Worm (Caenorhabditis elegans) whole organism, mixed stage, embryonic: ENCODE results near the gene clh-3.

Experiments
- M03D4.4 ChIP-seq: sonication (generic microtip); optimal IDR thresholded peaks from 2 replicates; lab custom pipeline; 2017; ENCODE audit warnings: mild to moderate bottlenecking, missing genetic modification characterization, missing compliant biosample characterization
- bed-3 ChIP-seq: fragments of 200-800 bp; sonication (Bioruptor generic); optimal IDR thresholded peaks from 3 replicates; lab custom pipeline; 2018; ENCODE audit warnings: mild to moderate bottlenecking, missing genetic modification characterization, moderate library complexity, missing compliant biosample characterization
- blmp-1 ChIP-seq: fragments of 150-350 bp; optimal IDR thresholded peaks from 2 replicates; lab custom pipeline; 2014; ENCODE audit warnings: missing biosample characterization, missing genetic modification characterization
- ceh-39 ChIP-seq: fragments of 150-350 bp; optimal IDR thresholded peaks from 2 replicates; lab custom pipeline; 2014; ENCODE audit warnings: missing biosample characterization, missing genetic modification characterization
- ceh-83 ChIP-seq: fragments of 200-800 bp; sonication (Bioruptor generic); optimal IDR thresholded peaks from 2 replicates; lab custom pipeline; 2018; ENCODE audit warnings: mild to moderate bottlenecking, missing genetic modification characterization, missing compliant biosample characterization
- ces-1 ChIP-seq: fragments of 150-350 bp; optimal IDR thresholded peaks from 2 replicates; lab custom pipeline; 2014; ENCODE audit warnings: missing biosample characterization, missing genetic modification reagents, missing genetic modification characterization
- cnd-1 ChIP-seq: fragments of 200-800 bp; sonication (Bioruptor generic); optimal IDR thresholded peaks from 2 replicates; lab custom pipeline; 2018; ENCODE audit warnings: mild to moderate bottlenecking, missing genetic modification characterization, missing compliant biosample characterization
- drap-1 ChIP-seq: fragments of 200-800 bp; sonication (Bioruptor generic); optimal IDR thresholded peaks from 3 replicates; lab custom pipeline; 2018; ENCODE audit warnings: mild to moderate bottlenecking, missing genetic modification characterization, missing compliant biosample characterization
- elt-1 ChIP-seq: sonication (generic microtip); optimal IDR thresholded peaks from 2 replicates; lab custom pipeline; 2017; ENCODE audit warnings: missing genetic modification characterization, mild to moderate bottlenecking, missing compliant biosample characterization, antibody characterized with exemption, moderate library complexity, borderline replicate concordance; ENCODE audit not compliant: insufficient read depth
- elt-3 ChIP-seq: fragments of 150-350 bp; optimal IDR thresholded peaks from 2 replicates; lab custom pipeline; 2014; ENCODE audit warnings: missing biosample characterization, missing genetic modification characterization
- flh-1 ChIP-seq: fragments of 200-800 bp; sonication (Bioruptor generic); optimal IDR thresholded peaks from 2 replicates; lab custom pipeline; 2018; ENCODE audit warnings: mild to moderate bottlenecking, missing genetic modification characterization, moderate library complexity, missing compliant biosample characterization
- hlh-1 ChIP-seq: fragments of 150-350 bp; optimal IDR thresholded peaks from 2 replicates; lab custom pipeline; 2014; ENCODE audit warnings: missing biosample characterization, missing genetic modification reagents, missing genetic modification characterization
- lin-13 ChIP-seq: fragments of 150-350 bp; optimal IDR thresholded peaks from 2 replicates; lab custom pipeline; 2014; ENCODE audit warnings: missing biosample characterization, missing genetic modification characterization
- lin-32 ChIP-seq: fragments of 200-800 bp; sonication (Bioruptor generic); optimal IDR thresholded peaks from 2 replicates; lab custom pipeline; 2018; ENCODE audit warnings: mild to moderate bottlenecking, missing genetic modification characterization, missing compliant biosample characterization
- lsy-2 ChIP-seq: fragments of 150-350 bp; optimal IDR thresholded peaks from 2 replicates; lab custom pipeline; 2014; ENCODE audit warnings: missing biosample characterization, missing genetic modification characterization
- mab-5 ChIP-seq: fragments of 150-350 bp; optimal IDR thresholded peaks from 2 replicates; lab custom pipeline; 2014; ENCODE audit warnings: missing biosample characterization, missing genetic modification characterization
- mls-2 ChIP-seq: sonication (generic microtip); optimal IDR thresholded peaks from 2 replicates; lab custom pipeline; 2016; ENCODE audit warnings: mild to moderate bottlenecking, missing genetic modification characterization, moderate library complexity, missing compliant biosample characterization
- nhr-12 ChIP-seq: fragments of 150-350 bp; optimal IDR thresholded peaks from 2 replicates; lab custom pipeline; 2014; ENCODE audit warnings: missing biosample characterization, missing genetic modification characterization
- nhr-2 ChIP-seq: fragments of 150-350 bp; optimal IDR thresholded peaks from 2 replicates; lab custom pipeline; 2014; ENCODE audit warnings: missing biosample characterization, missing genetic modification characterization
- nhr-237 ChIP-seq: fragments of 150-350 bp; optimal IDR thresholded peaks from 2 replicates; lab custom pipeline; 2014; ENCODE audit warnings: missing biosample characterization, missing genetic modification characterization
- nhr-28 ChIP-seq: fragments of 150-350 bp; optimal IDR thresholded peaks from 2 replicates; lab custom pipeline; 2014; ENCODE audit warnings: missing biosample characterization, missing genetic modification characterization
- nhr-76 ChIP-seq: sonication (generic microtip); optimal IDR thresholded peaks from 2 replicates; lab custom pipeline; 2017; ENCODE audit warnings: missing biosample characterization, missing genetic modification characterization
- pha-4 ChIP-seq: fragments of 150-350 bp; optimal IDR thresholded peaks from 2 replicates; lab custom pipeline; 2018; ENCODE audit warnings: missing biosample characterization, missing genetic modification reagents, missing genetic modification characterization
- sem-2 ChIP-seq: fragments of 200-800 bp; sonication (Bioruptor generic); optimal IDR thresholded peaks from 2 replicates; lab custom pipeline; 2018; ENCODE audit warnings: mild to moderate bottlenecking, missing genetic modification characterization, missing compliant biosample characterization
- snpc-4 ChIP-seq: fragments of 150-350 bp; optimal IDR thresholded peaks from 2 replicates; lab custom pipeline; 2014; ENCODE audit warnings: missing biosample characterization, missing genetic modification characterization
- tbx-8 ChIP-seq: fragments of 200-800 bp; sonication (Bioruptor generic); optimal IDR thresholded peaks from 2 replicates; lab custom pipeline; 2018; ENCODE audit warnings: mild to moderate bottlenecking, missing genetic modification characterization, moderate library complexity, missing compliant biosample characterization
- unc-120 ChIP-seq: sonication (generic microtip); optimal IDR thresholded peaks from 2 replicates; lab custom pipeline; 2017; ENCODE audit warnings: missing genetic modification characterization, missing compliant biosample characterization; ENCODE audit not compliant: poor library complexity, severe bottlenecking
- unc-39 ChIP-seq: fragments of 150-350 bp; optimal IDR thresholded peaks from 2 replicates; lab custom pipeline; 2014; ENCODE audit warnings: missing biosample characterization, missing genetic modification characterization
- unc-62 ChIP-seq: fragments of 150-350 bp; optimal IDR thresholded peaks from 2 replicates; lab custom pipeline; 2014; ENCODE audit warnings: missing biosample characterization, missing genetic modification reagents, missing genetic modification characterization
- zip-8 ChIP-seq: fragments of 150-350 bp; optimal IDR thresholded peaks from 2 replicates; lab custom pipeline; 2014; ENCODE audit warnings: missing biosample characterization, missing genetic modification characterization
- ztf-11 ChIP-seq: fragments of 150-350 bp; optimal IDR thresholded peaks from 2 replicates; lab custom pipeline; 2014; ENCODE audit warnings: missing biosample characterization, missing genetic modification characterization

Gene clh-3

ce11 chrII:7196040-7196439 is 29.7 kb downstream of the clh-3 start, which contains the start of gene maoc-1:
Gene maoc-1 (plus strand): TSS chrII:7196276.
- no peak for TF ChIP-seq elt-3 (tag; lab: Kevin White, UChicago)
- TF ChIP-seq nhr-237 (tag; lab: Kevin White, UChicago), result no peak
- TF ChIP-seq unc-39 (tag; lab: Kevin White, UChicago), result no peak
- no peak for TF ChIP-seq blmp-1 (tag; lab: Kevin White, UChicago)
- no peak for TF ChIP-seq lin-13 (tag; lab: Kevin White, UChicago)
- TF ChIP-seq pha-4 (tag; lab: Kevin White, UChicago), result no peak
- TF ChIP-seq sem-2 (GFP tag; lab: Kevin White, UChicago), result no peak
- TF ChIP-seq flh-1 (GFP tag; lab: Kevin White, UChicago), result no peak
- TF ChIP-seq drap-1 (GFP tag; lab: Kevin White, UChicago), result no peak
- TF ChIP-seq snpc-4 (tag; lab: Kevin White, UChicago), result no peak
- TF ChIP-seq nhr-76, result no peak
- TF ChIP-seq mab-5 (tag; lab: Kevin White, UChicago), result no peak

ce11 chrII:7195541-7195940 is 30.2 kb downstream of the clh-3 start, which contains the start of gene acdh-12:
Gene acdh-12 (minus strand): TSS chrII:7195641.
- TF ChIP-seq hlh-1 (tag; lab: Kevin White, UChicago) (no peak), nhr-28 (tag; lab: Kevin White, UChicago) (no peak), unc-39 (tag; lab: Kevin White, UChicago) (no peak), nhr-2 (tag; lab: Kevin White, UChicago) (no peak), lsy-2 (tag; lab: Kevin White, UChicago) (no peak), mls-2 (tag; lab: Kevin White, UChicago) (no peak), snpc-4 (tag; lab: Kevin White, UChicago) (no peak), M03D4.4 (tag; lab: Kevin White, UChicago) (no peak), sem-2 (GFP tag; lab: Kevin White, UChicago) (no peak), bed-3 (GFP tag; lab: Kevin White, UChicago) (no peak), mab-5 (tag; lab: Kevin White, UChicago) (no peak)

ce11 chrII:7189120-7189519 is 36.6 kb downstream of the clh-3 start, which contains the start of gene E04F6.4:
Gene E04F6.4 (plus strand): TSS chrII:7189420.
- TF ChIP-seq tbx-8 (no peak), drap-1 (GFP tag; lab: Kevin White, UChicago) (no peak)

ce11 chrII:7187110-7187509 is 38.6 kb downstream of the clh-3 start, which contains the start of gene C27H5.6:
Gene C27H5.6 (minus strand): TSS chrII:7187210.
- TF ChIP-seq mab-5 (tag; lab: Kevin White, UChicago), result no peak
- no peak for TF ChIP-seq ceh-39
- no peak for TF ChIP-seq lin-13 (tag; lab: Kevin White, UChicago)
- TF ChIP-seq flh-1 (GFP tag; lab: Kevin White, UChicago), result no peak
- TF ChIP-seq ztf-11 (tag; lab: Kevin White, UChicago), result no peak
- TF ChIP-seq tbx-8, result no peak
- TF ChIP-seq lin-32, result no peak
- no peak for TF ChIP-seq nhr-237 (tag; lab: Kevin White, UChicago)
- TF ChIP-seq nhr-2 (tag; lab: Kevin White, UChicago), result no peak
- no peak for TF ChIP-seq elt-1 (tag; lab: Kevin White, UChicago)
- TF ChIP-seq mls-2 (tag; lab: Kevin White, UChicago), result no peak
- TF ChIP-seq ces-1 (GFP tag; lab: Kevin White, UChicago), result no peak
- no peak for TF ChIP-seq zip-8 (tag; lab: Kevin White, UChicago)
- TF ChIP-seq nhr-28 (tag; lab: Kevin White, UChicago), result no peak
- TF ChIP-seq nhr-12 (tag; lab: Kevin White, UChicago), result no peak
- no peak for TF ChIP-seq lsy-2 (tag; lab: Kevin White, UChicago)
- no peak for TF ChIP-seq M03D4.4 (tag; lab: Kevin White, UChicago)
- TF ChIP-seq nhr-76, result no peak
- no peak for TF ChIP-seq unc-62 (GFP tag; lab: Kevin White, UChicago)
- TF ChIP-seq, all 35 proteins: peak for 0

- TF ChIP-seq cnd-1 (tag; lab: Kevin White, UChicago) (no peak), nhr-12 (tag; lab: Kevin White, UChicago) (no peak), bed-3 (GFP tag; lab: Kevin White, UChicago) (no peak), lsy-2 (tag; lab: Kevin White, UChicago) (no peak), nhr-28 (tag; lab: Kevin White, UChicago) (no peak), unc-39 (tag; lab: Kevin White, UChicago) (no peak), blmp-1 (tag; lab: Kevin White, UChicago) (no peak), nhr-76 (no peak), hlh-1 (tag; lab: Kevin White, UChicago) (no peak), unc-62 (GFP tag; lab: Kevin White, UChicago) (no peak), nhr-237 (tag; lab: Kevin White, UChicago) (no peak), ceh-83 (GFP tag; lab: Kevin White, UChicago) (no peak), zip-8 (tag; lab: Kevin White, UChicago) (no peak), snpc-4 (tag; lab: Kevin White, UChicago) (no peak), unc-120 (no peak), M03D4.4 (tag; lab: Kevin White, UChicago) (no peak), mls-2 (tag; lab: Kevin White, UChicago) (no peak), flh-1 (GFP tag; lab: Kevin White, UChicago) (no peak), lin-13 (tag; lab: Kevin White, UChicago) (no peak), ztf-11 (tag; lab: Kevin White, UChicago) (no peak)
- TF ChIP-seq, all 35 proteins: peak for 0
Observed at ce11 chrII:7186117-7186516, 39.6 kb downstream of the clh-3 start.
